Fruit fly (Drosophila melanogaster) whole organism, adult: ENCODE results near the gene Saf6.

Source experiments
- CG14711 ChIP-seq: fragments of 200-800 bp; sonication (Bioruptor generic); optimal IDR thresholded peaks from 2 replicates; lab custom pipeline; 2018; ENCODE audit warnings: missing biosample characterization, mild to moderate bottlenecking, missing genetic modification characterization, moderate library complexity
- CG1620 ChIP-seq: fragments of 200-800 bp; sonication (Bioruptor generic); optimal IDR thresholded peaks from 2 replicates; lab custom pipeline; 2016; ENCODE audit warnings: missing biosample characterization, missing genetic modification characterization
- CG33017 ChIP-seq: fragments of 200-800 bp; sonication (Bioruptor generic); optimal IDR thresholded peaks from 2 replicates; lab custom pipeline; 2018; ENCODE audit warnings: missing biosample characterization, mild to moderate bottlenecking, missing genetic modification characterization, moderate library complexity
- CG5204 ChIP-seq: fragments of 200-800 bp; sonication (Bioruptor generic); optimal IDR thresholded peaks from 2 replicates; lab custom pipeline; 2016; ENCODE audit warnings: missing biosample characterization, missing genetic modification characterization
- CG7101 ChIP-seq: fragments of 200-800 bp; sonication (Bioruptor generic); optimal IDR thresholded peaks from 2 replicates; lab custom pipeline; 2018; ENCODE audit warnings: missing biosample characterization, mild to moderate bottlenecking, missing genetic modification characterization, moderate library complexity
- Clk ChIP-seq: fragments of 200-800 bp; sonication (Bioruptor generic); optimal IDR thresholded peaks from 2 replicates; lab custom pipeline; 2017; ENCODE audit warnings: missing biosample characterization, missing genetic modification characterization
- Mnt ChIP-seq: fragments of 200-800 bp; sonication (Bioruptor generic); optimal IDR thresholded peaks from 2 replicates; lab custom pipeline; 2016; ENCODE audit warnings: missing biosample characterization, mild to moderate bottlenecking, missing genetic modification characterization
- kay ChIP-seq: fragments of 200-800 bp; sonication (Bioruptor generic); peaks from one replicate; lab custom pipeline; 2016; ENCODE audit warnings: missing biosample characterization, missing genetic modification characterization, borderline replicate concordance
- toe ChIP-seq: fragments of 200-800 bp; sonication (Bioruptor generic); optimal IDR thresholded peaks from 2 replicates; lab custom pipeline; 2016; ENCODE audit warnings: missing biosample characterization, missing genetic modification characterization

DNA sequence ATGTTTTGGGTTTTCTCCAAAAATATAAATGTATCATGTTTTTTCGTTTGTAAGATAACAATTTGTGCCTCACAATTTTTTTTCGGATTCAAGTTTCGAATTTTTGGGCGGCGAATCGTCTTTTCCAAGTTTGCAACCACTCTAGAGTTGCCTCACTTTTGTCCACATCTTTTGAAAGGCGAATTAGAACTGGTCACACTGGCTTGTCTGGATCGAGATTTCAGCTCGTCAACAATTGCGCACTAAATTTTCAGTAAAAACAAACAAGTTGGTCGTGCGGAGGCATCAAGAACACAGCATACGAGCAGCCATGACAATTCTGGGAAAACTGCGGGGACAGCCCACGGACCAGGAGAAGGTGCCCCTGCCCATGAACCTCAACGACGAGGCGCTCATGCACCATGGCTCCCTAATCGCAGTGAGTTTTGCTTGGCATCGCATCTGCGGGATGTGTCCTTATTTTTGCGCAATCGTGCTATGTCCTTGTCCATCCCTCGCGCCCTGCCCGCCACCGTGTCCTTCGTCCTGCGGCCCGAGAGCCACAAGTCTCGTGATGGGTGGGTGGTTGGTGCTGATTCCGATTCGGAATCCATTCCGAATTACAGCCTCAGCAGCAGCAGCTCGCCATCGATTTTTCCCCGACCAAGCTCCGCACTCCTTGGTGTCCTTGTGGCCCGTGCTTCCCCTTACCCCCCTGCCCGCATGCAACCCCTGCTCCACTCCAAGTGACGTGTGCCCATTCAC, 5.7 kb upstream of the Saf6 start, which contains the start of gene CG3662:
- TF ChIP-seq CG5204 (GFP tag; lab: Kevin White, UChicago) (no peak), CG33017 (tag; lab: Kevin White, UChicago) (peak; percentile 14), toe (GFP tag; lab: Kevin White, UChicago) (no peak), Clk (GFP tag; lab: Kevin White, UChicago) (no peak), CG14711 (tag; lab: Kevin White, UChicago) (peak; percentile 97), Mnt (GFP tag; lab: Kevin White, UChicago) (peak; percentile 30), kay (GFP tag; lab: Kevin White, UChicago) (no peak), CG7101 (tag; lab: Kevin White, UChicago) (peak; percentile 37), CG1620 (no peak)
